In the genomic region with DNA sequence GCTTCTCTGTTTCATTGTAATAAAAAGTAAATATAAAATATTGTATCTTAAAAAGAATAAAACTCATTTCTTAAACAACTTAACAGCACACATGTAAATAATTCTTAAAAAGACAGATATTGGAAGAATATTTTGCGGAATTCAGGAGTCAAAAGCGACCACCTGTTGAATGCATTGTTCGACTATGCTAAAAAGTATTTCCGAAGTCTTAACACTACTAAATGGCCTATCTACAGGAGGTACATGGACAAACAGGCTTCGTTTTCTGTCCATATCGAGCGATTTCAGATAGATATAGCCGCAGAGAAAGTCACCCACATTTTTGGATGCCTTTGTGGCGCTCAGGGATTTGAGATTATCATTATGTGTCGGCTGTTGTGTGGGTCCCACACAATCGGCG, we compare ENCODE assay signal across 3 fruit fly cellular contexts.
A peak's percentile ranks its signal among the peaks of the same experiment; 100 is the strongest.
TF ChIP-seq lines count a peak whose summit lies in the region.

No protein-coding gene starts in this region.

- no peak for TF ChIP-seq CTCF in whole organism, embryonic (GFP tag; optimal IDR thresholded peaks at IDR 0.05; lab: Kevin White, UChicago)

TF ChIP-seq in whole organism, embryonic, 481 proteins besides CTCF, POLR2A, EP300 and RAD21:
- no peak for TF ChIP-seq fru (optimal IDR thresholded peaks at IDR 0.05; lab: Kevin White, UChicago)
- peak; percentile 37 for TF ChIP-seq scrt (GFP tag; optimal IDR thresholded peaks at IDR 0.05; lab: Kevin White, UChicago)
- peak; percentile 94 for TF ChIP-seq kah (GFP tag; optimal IDR thresholded peaks at IDR 0.05; lab: Kevin White, UChicago)
- no peak for TF ChIP-seq CG10267 (tag; optimal IDR thresholded peaks at IDR 0.05; lab: Kevin White, UChicago)
- no peak for TF ChIP-seq Ravus (GFP tag; IDR thresholded peaks at IDR 0.05; lab: Robert Waterston, UW)
- TF ChIP-seq sens (GFP tag; lab: Kevin White, UChicago): peak; percentile 48
- TF ChIP-seq Neu2 (GFP tag; optimal IDR thresholded peaks at IDR 0.05; lab: Kevin White, UChicago; ENCODE audit: borderline replicate concordance): peak; percentile 52

TF ChIP-seq in whole organism, prepupa, 60 proteins besides CTCF, POLR2A, EP300 and RAD21:
- TF ChIP-seq acj6 (GFP tag; optimal IDR thresholded peaks at IDR 0.05; lab: Kevin White, UChicago) (no peak), achi (GFP tag; optimal IDR thresholded peaks at IDR 0.05; lab: Kevin White, UChicago) (no peak), Eip78C (GFP tag; lab: Kevin White, UChicago) (peak; percentile 23)

TF ChIP-seq in whole organism, wandering third instar larva, 38 proteins besides CTCF, POLR2A, EP300 and RAD21:
- no peak for TF ChIP-seq Dfd (GFP tag; optimal IDR thresholded peaks at IDR 0.05; lab: Kevin White, UChicago)
- TF ChIP-seq pan (optimal IDR thresholded peaks at IDR 0.05; lab: Kevin White, UChicago): no peak
- no peak for TF ChIP-seq fru (GFP tag; optimal IDR thresholded peaks at IDR 0.05; lab: Kevin White, UChicago)
- no peak for TF ChIP-seq psq (GFP tag; optimal IDR thresholded peaks at IDR 0.05; lab: Kevin White, UChicago)
- no peak for TF ChIP-seq Rel (GFP tag; optimal IDR thresholded peaks at IDR 0.05; lab: Kevin White, UChicago)
- TF ChIP-seq Rel (tag; optimal IDR thresholded peaks at IDR 0.05; lab: Kevin White, UChicago): no peak
- peak; percentile 11 for TF ChIP-seq CG9705 (GFP tag; optimal IDR thresholded peaks at IDR 0.05; lab: Kevin White, UChicago)
- TF ChIP-seq CrebA (GFP tag; optimal IDR thresholded peaks at IDR 0.05; lab: Kevin White, UChicago; ENCODE audit: borderline replicate concordance): no peak
- TF ChIP-seq tai (GFP tag; optimal IDR thresholded peaks at IDR 0.05; lab: Kevin White, UChicago): no peak
- TF ChIP-seq HLH106 (tag; optimal IDR thresholded peaks at IDR 0.05; lab: Kevin White, UChicago): peak; percentile 2
- TF ChIP-seq dsf (GFP tag; optimal IDR thresholded peaks at IDR 0.05; lab: Kevin White, UChicago; ENCODE audit: borderline replicate concordance): no peak
- no peak for TF ChIP-seq dl (GFP tag; optimal IDR thresholded peaks at IDR 0.05; lab: Kevin White, UChicago; ENCODE audit: insufficient read depth in 1 of 2, partially characterized antibody in 2 of 2)
- no peak for TF ChIP-seq jim (GFP tag; optimal IDR thresholded peaks at IDR 0.05; lab: Kevin White, UChicago)
- no peak for TF ChIP-seq Myc (optimal IDR thresholded peaks at IDR 0.05; lab: Kevin White, UChicago)
- TF ChIP-seq woc (GFP tag; optimal IDR thresholded peaks at IDR 0.05; lab: Kevin White, UChicago): no peak
- no peak for TF ChIP-seq h (GFP tag; optimal IDR thresholded peaks at IDR 0.05; lab: Kevin White, UChicago)
- TF ChIP-seq Dif (GFP tag; optimal IDR thresholded peaks at IDR 0.05; lab: Kevin White, UChicago; ENCODE audit: partially characterized antibody): no peak
- no peak for TF ChIP-seq rgr (GFP tag; optimal IDR thresholded peaks at IDR 0.05; lab: Kevin White, UChicago)
- TF ChIP-seq Hr83 (GFP tag; optimal IDR thresholded peaks at IDR 0.05; lab: Kevin White, UChicago; ENCODE audit: poor library complexity, severe bottlenecking): no peak
